Worm (Caenorhabditis elegans) whole organism, midembryonic: ENCODE data around the gene enol-1.

ENCODE experiments used
- cog-1 ChIP-seq: sonication (generic microtip); optimal IDR thresholded peaks from 2 replicates; lab custom pipeline; 2016; ENCODE audit warnings: missing genetic modification characterization, missing compliant biosample characterization
- ref-1 ChIP-seq: fragments of 200-800 bp; sonication (Bioruptor generic); conservative IDR thresholded peaks from 2 replicates; pipeline ENCODE4 v1.3.6; 2022; ENCODE audit warnings: missing genetic modification reagents, missing genetic modification characterization, missing compliant biosample characterization

DNA sequence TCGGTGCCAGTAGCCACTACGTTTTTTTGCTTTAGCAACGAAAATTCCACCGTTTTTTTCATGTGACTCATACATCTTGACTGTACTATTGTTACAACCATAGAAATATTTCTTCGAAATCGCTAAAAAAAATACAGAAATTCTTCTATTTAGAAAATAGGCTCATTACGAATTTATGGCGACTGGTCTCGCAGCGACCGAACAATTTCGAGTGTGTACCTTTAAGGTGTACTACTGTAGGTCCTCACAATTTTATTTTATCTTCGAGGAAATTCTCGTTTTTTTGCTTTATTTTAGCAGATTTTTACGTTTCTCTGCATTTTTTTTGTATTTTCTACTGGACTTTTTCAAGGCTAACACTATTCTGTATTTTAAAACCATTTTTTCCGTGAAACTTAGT, 40.8 kb upstream of the enol-1 start:
- TF ChIP-seq cog-1 (tag; lab: Kevin White, UChicago) (no peak), ref-1 (no peak)
